Fruit fly (Drosophila melanogaster) whole organism: ENCODE data around the gene Psf1.

Experiments
- CG8478 ChIP-seq: fragments of >200 bp; optimal IDR thresholded peaks from 2 replicates; lab custom pipeline; 2018; ENCODE audit warnings: inconsistent platforms
- Dll ChIP-seq: fragments of >200 bp; optimal IDR thresholded peaks from 2 replicates; lab custom pipeline; 2017
- EcR ChIP-seq, 2 experiments: fragments of >200 bp; optimal IDR thresholded peaks; 2 replicates each; lab custom pipeline; 2017; ENCODE audit warnings: missing biosample characterization in 2 of 2, missing genetic modification characterization in 2 of 2, missing genetic modification reagents in 2 of 2
- pan ChIP-seq: fragments of >200 bp; optimal IDR thresholded peaks from 2 replicates; lab custom pipeline; 2017
- psq ChIP-seq: fragments of >200 bp; optimal IDR thresholded peaks from 2 replicates; lab custom pipeline; 2017
- usp ChIP-seq: fragments of >200 bp; optimal IDR thresholded peaks from 2 replicates; lab custom pipeline; 2017; ENCODE audit warnings: missing biosample characterization, missing genetic modification characterization, mixed read lengths

DNA sequence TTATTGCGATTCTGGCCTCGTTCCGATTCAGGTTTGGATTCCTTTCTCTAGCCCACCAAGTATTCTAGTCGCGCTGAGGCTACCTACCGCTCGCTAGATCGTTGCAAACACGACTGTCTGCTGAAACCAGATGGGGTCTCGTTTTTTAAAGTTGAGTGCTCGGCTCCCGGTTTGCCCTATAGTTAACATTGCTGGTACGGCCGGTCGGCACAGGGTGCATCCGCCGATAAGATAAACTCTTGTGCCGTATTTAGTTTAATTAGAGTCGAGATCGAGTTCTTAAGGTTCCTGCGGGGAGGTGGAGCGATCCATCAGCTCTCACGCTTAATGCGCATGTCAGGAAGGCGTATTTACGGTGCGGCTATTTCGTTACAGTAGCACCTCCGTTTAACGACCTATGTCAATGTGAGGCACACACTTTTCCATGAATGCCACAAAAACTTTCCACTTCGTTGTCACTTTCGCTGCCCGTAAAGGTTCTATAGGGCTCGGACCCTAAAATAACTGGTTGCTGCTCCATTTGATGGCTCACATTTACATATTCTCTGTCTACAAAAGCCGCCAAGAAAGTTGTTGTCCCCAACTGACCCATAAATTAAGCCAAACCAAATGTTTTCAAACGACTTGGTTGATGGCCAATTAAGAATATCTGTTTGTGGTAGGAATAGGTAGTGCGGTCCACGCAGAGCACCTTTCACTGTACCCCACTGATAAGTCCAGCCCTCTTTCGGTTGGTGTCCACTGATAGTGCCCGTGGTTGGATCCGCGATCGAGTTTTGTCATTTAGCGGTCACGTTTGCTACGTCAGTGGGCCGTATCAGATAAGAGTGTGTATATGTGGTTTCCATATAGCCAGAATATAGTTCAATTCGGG lies 42.6 kb downstream of the Psf1 start, which contains the start of gene CG9119:
- TF ChIP-seq EcR (GFP tag; optimal IDR thresholded peaks at IDR 0.05; lab: Kevin White, UChicago) (no peak), pan (lab: Kevin White, UChicago) (no peak), CG8478 (lab: Kevin White, UChicago) (no peak), Dll (lab: Kevin White, UChicago) (no peak), usp (GFP tag; lab: Kevin White, UChicago) (no peak), psq (lab: Kevin White, UChicago) (no peak)
